Fruit fly (Drosophila melanogaster): Measurements from ENCODE around the gene CG9098.

Gene CG9098

dm6 chr2L:6051212-6051621 is 39.1 kb upstream of the CG9098 start (continued):
- TF ChIP-seq seq (GFP tag; IDR thresholded peaks at IDR 0.05): peak; percentile 97
- peak; percentile 90 for TF ChIP-seq fd96Cb (tag; optimal IDR thresholded peaks at IDR 0.05)
- peak; percentile 95 for TF ChIP-seq Xbp1 (GFP tag; optimal IDR thresholded peaks at IDR 0.05)
- TF ChIP-seq HLH54F (GFP tag; optimal IDR thresholded peaks at IDR 0.05): peak; percentile 93
- no peak for TF ChIP-seq Scr (GFP tag; IDR thresholded peaks at IDR 0.05; ENCODE audit: partially characterized antibody)
- peak; percentile 79 for TF ChIP-seq Lhr (GFP tag; optimal IDR thresholded peaks at IDR 0.05)
- TF ChIP-seq salm (tag; optimal IDR thresholded peaks at IDR 0.05): peak; percentile 94
- peak; percentile 81 for TF ChIP-seq NC2α (GFP tag; optimal IDR thresholded peaks at IDR 0.05)
- TF ChIP-seq hth (optimal IDR thresholded peaks at IDR 0.05): no peak
- TF ChIP-seq CG1832 (GFP tag; optimal IDR thresholded peaks at IDR 0.05): no peak
- peak; percentile 96 for TF ChIP-seq dmrt11E (tag; optimal IDR thresholded peaks at IDR 0.05)
- no peak for TF ChIP-seq zen2 (GFP tag; IDR thresholded peaks at IDR 0.05; ENCODE audit: partially characterized antibody)
- TF ChIP-seq trh (GFP tag; optimal IDR thresholded peaks at IDR 0.05): peak; percentile 57
- peak; percentile 99 for TF ChIP-seq CG12219 (GFP tag; optimal IDR thresholded peaks at IDR 0.05)
- TF ChIP-seq eyg (GFP tag; optimal IDR thresholded peaks at IDR 0.05): peak; percentile 92
- TF ChIP-seq CG9437 (GFP tag; optimal IDR thresholded peaks at IDR 0.05): peak; percentile 90
- TF ChIP-seq Rx (GFP tag; IDR thresholded peaks at IDR 0.05): peak; percentile 80
- TF ChIP-seq CG34422 (GFP tag; IDR thresholded peaks at IDR 0.05): peak; percentile 92
- TF ChIP-seq NC2β (GFP tag; optimal IDR thresholded peaks at IDR 0.05): peak; percentile 89
- TF ChIP-seq Abd-B (GFP tag; optimal IDR thresholded peaks at IDR 0.05): peak; percentile 73
- TF ChIP-seq vvl (GFP tag; IDR thresholded peaks at IDR 0.05): peak; percentile 99
- peak in 1 of 2 experiments; percentile 97 for TF ChIP-seq Eip74EF (GFP tag; optimal IDR thresholded peaks at IDR 0.05)
- peak; percentile 89 for TF ChIP-seq slbo (GFP tag; IDR thresholded peaks at IDR 0.05)
- peak; percentile 82 for TF ChIP-seq emc (GFP tag; optimal IDR thresholded peaks at IDR 0.05)
- peak; percentile 91 for TF ChIP-seq wor (GFP tag; IDR thresholded peaks at IDR 0.05)
- TF ChIP-seq Ptx1 (GFP tag; IDR thresholded peaks at IDR 0.05): peak; percentile 92
- TF ChIP-seq CG12236 (GFP tag; optimal IDR thresholded peaks at IDR 0.05): peak; percentile 92
- TF ChIP-seq CG1792 (GFP tag; optimal IDR thresholded peaks at IDR 0.05): peak; percentile 90
- TF ChIP-seq D19B (GFP tag; optimal IDR thresholded peaks at IDR 0.05): peak; percentile 84
- no peak for TF ChIP-seq Dp (GFP tag; optimal IDR thresholded peaks at IDR 0.05)
- TF ChIP-seq CG17385 (GFP tag; optimal IDR thresholded peaks at IDR 0.05): peak; percentile 94
- TF ChIP-seq CG8089 (GFP tag; optimal IDR thresholded peaks at IDR 0.05): peak; percentile 85
- TF ChIP-seq CG30431 (GFP tag; optimal IDR thresholded peaks at IDR 0.05): peak; percentile 84
- peak; percentile 92 for TF ChIP-seq CG1529 (GFP tag; optimal IDR thresholded peaks at IDR 0.05)
- peak; percentile 89 for TF ChIP-seq CG4707 (GFP tag; optimal IDR thresholded peaks at IDR 0.05)
- peak; percentile 95 for TF ChIP-seq Dek (tag; optimal IDR thresholded peaks at IDR 0.05)
- peak; percentile 64; the same call in 2 of the 3 replicates for TF ChIP-seq z (GFP tag; IDR thresholded peaks at IDR 0.05)
- TF ChIP-seq sug (tag; optimal IDR thresholded peaks at IDR 0.05): peak; percentile 96
- peak; percentile 52 for TF ChIP-seq CTCF (GFP tag; optimal IDR thresholded peaks at IDR 0.05)
- peak; percentile 83 for TF ChIP-seq luna (GFP tag; optimal IDR thresholded peaks at IDR 0.05)
- peak; percentile 94 for TF ChIP-seq CG3847 (GFP tag; IDR thresholded peaks at IDR 0.05)
- peak in 1 of 2 experiments; percentile 27 for TF ChIP-seq tll (GFP tag; optimal IDR thresholded peaks at IDR 0.05)
- peak; percentile 92 for TF ChIP-seq CG3407 (GFP tag; optimal IDR thresholded peaks at IDR 0.05)
- peak; percentile 98 for TF ChIP-seq gro (GFP tag; optimal IDR thresholded peaks at IDR 0.05)
- TF ChIP-seq ERR (GFP tag; optimal IDR thresholded peaks at IDR 0.05): peak; percentile 95
- peak; percentile 93 for TF ChIP-seq CG7987 (GFP tag; optimal IDR thresholded peaks at IDR 0.05)
- TF ChIP-seq cwo (GFP tag; optimal IDR thresholded peaks at IDR 0.05): peak; percentile 94
- peak; percentile 87 for TF ChIP-seq disco-r (GFP tag; optimal IDR thresholded peaks at IDR 0.05)
- peak; percentile 90 for TF ChIP-seq ind (GFP tag; optimal IDR thresholded peaks at IDR 0.05)
- TF ChIP-seq CG7928 (GFP tag; optimal IDR thresholded peaks at IDR 0.05): peak; percentile 76
- peak; percentile 66; the same call in 1 of the 2 replicates for TF ChIP-seq gt (GFP tag; IDR thresholded peaks at IDR 0.05)

Measured in whole organism, embryonic.